Worm (Caenorhabditis elegans): ENCODE data around the gene R13D11.10.

DNA sequence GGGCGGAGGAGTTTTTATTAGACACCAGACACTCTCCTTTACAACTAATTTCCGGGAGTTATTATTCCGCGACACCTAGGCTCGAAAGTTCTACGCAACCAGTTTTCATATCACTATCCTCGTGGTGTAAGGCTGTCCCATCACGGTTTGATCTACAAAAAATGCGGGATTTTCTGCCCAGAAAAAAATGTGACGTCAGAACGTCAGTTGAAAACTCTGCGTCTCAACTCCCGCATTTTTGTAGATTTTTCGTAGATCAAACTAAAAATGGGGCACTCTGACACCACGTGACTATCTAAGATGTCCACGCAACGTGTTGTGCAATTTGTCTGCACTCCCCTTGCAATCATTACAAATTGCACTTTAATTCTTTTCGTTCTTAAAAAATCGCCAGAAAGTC lies 48.3 kb downstream of the R13D11.10 start, which contains the start of gene str-238:
- TF ChIP-seq ztf-29 (GFP tag; IDR thresholded peaks at IDR 0.05), result no peak
- no peak for TF ChIP-seq flt-1 (GFP tag; IDR thresholded peaks at IDR 0.05)
- no peak for TF ChIP-seq tab-1 (GFP tag; IDR thresholded peaks at IDR 0.05)
- TF ChIP-seq cog-1 (tag; optimal IDR thresholded peaks at IDR 0.05), result no peak

Measured in whole organism, midembryonic.